Worm (Caenorhabditis elegans) whole organism, young adult: ENCODE data around the gene D1044.4.

Experiments
- B0336.3 ChIP-seq: fragments of 200-800 bp; sonication (Bioruptor generic); IDR thresholded peaks from 2 replicates; pipeline ENCODE4 v1.3.6; 2022; ENCODE audit warnings: missing genetic modification characterization, missing compliant biosample characterization
- F10E7.11 ChIP-seq: sonication (generic microtip); optimal IDR thresholded peaks from 2 replicates; lab custom pipeline; 2017; ENCODE audit warnings: mild to moderate bottlenecking, missing genetic modification characterization, moderate library complexity, missing compliant biosample characterization
- F37B4.10 ChIP-seq: fragments of 200-800 bp; sonication (Bioruptor generic); IDR thresholded peaks from 2 replicates; pipeline ENCODE4 v1.3.6; 2022; ENCODE audit warnings: missing genetic modification characterization, missing compliant biosample characterization
- F52B5.7 ChIP-seq: sonication (generic microtip); optimal IDR thresholded peaks from 2 replicates; lab custom pipeline; 2016; ENCODE audit warnings: mild to moderate bottlenecking, missing genetic modification characterization, missing compliant biosample characterization
- F57A8.1 ChIP-seq: fragments of 200-800 bp; sonication (Bioruptor generic); optimal IDR thresholded peaks from 2 replicates; lab custom pipeline; 2018; ENCODE audit warnings: mild to moderate bottlenecking, missing genetic modification characterization, moderate library complexity, missing compliant biosample characterization
- T26A5.8 ChIP-seq: sonication (generic microtip); optimal IDR thresholded peaks from 2 replicates; lab custom pipeline; 2016; ENCODE audit warnings: missing genetic modification characterization, missing compliant biosample characterization
- Y53G8AR.9 ChIP-seq: fragments of 200-800 bp; sonication (Bioruptor generic); conservative IDR thresholded peaks from 2 replicates; pipeline ENCODE4 v1.3.6; 2022; ENCODE audit warnings: missing genetic modification reagents, missing genetic modification characterization, missing compliant biosample characterization
- Y56A3A.18 ChIP-seq: fragments of 200-800 bp; sonication (Bioruptor generic); IDR thresholded peaks from 2 replicates; pipeline ENCODE4 v1.3.6; 2022; ENCODE audit warnings: missing genetic modification reagents, missing genetic modification characterization, missing compliant biosample characterization
- Y67H2A.10 ChIP-seq: fragments of 200-800 bp; sonication (Bioruptor generic); conservative IDR thresholded peaks from 2 replicates; pipeline ENCODE4 v1.3.6; 2022; ENCODE audit warnings: missing genetic modification reagents, missing genetic modification characterization, missing compliant biosample characterization
- Y95B8A.8 ChIP-seq: fragments of 200-800 bp; sonication (Bioruptor generic); IDR thresholded peaks from 2 replicates; pipeline ENCODE4 v1.3.6; 2022; ENCODE audit warnings: missing genetic modification reagents, missing genetic modification characterization, missing compliant biosample characterization
- athp-1 ChIP-seq: sonication (generic microtip); optimal IDR thresholded peaks from 2 replicates; lab custom pipeline; 2017; ENCODE audit warnings: mild to moderate bottlenecking, missing genetic modification characterization, missing compliant biosample characterization
- attf-5 ChIP-seq: fragments of 200-800 bp; sonication (Bioruptor generic); optimal IDR thresholded peaks from 2 replicates; lab custom pipeline; 2018; ENCODE audit warnings: mild to moderate bottlenecking, missing genetic modification characterization, missing compliant biosample characterization
- attf-6 ChIP-seq: fragments of 200-800 bp; sonication (Bioruptor generic); IDR thresholded peaks from 2 replicates; pipeline ENCODE4 v1.3.6; 2022; ENCODE audit warnings: missing genetic modification reagents, missing genetic modification characterization, missing compliant biosample characterization
- bed-2 ChIP-seq: fragments of 200-800 bp; sonication (Bioruptor generic); IDR thresholded peaks from 2 replicates; pipeline ENCODE4 v1.3.6; 2022; ENCODE audit warnings: missing genetic modification reagents, missing genetic modification characterization, missing compliant biosample characterization
- cebp-1 ChIP-seq, 2 experiments: fragments of 200-800 bp in 1 of 2; sonication (Bioruptor generic) in 1 of 2; sonication (generic microtip) in 1 of 2; IDR thresholded peaks in 1 of 2; optimal IDR thresholded peaks in 1 of 2; 2 replicates each; pipeline versions ENCODE4 v1.3.6 to Lab custom; 2017 to 2022; ENCODE audit warnings: missing compliant biosample characterization in 2 of 2, missing genetic modification characterization in 2 of 2, mild to moderate bottlenecking in 1 of 2, missing genetic modification reagents in 1 of 2, moderate library complexity in 1 of 2
- ceh-27 ChIP-seq: fragments of 200-800 bp; sonication (Bioruptor generic); optimal IDR thresholded peaks from 2 replicates; lab custom pipeline; 2018; ENCODE audit warnings: mild to moderate bottlenecking, missing genetic modification characterization, moderate library complexity, missing compliant biosample characterization
- ceh-40 ChIP-seq: fragments of 200-800 bp; sonication (Bioruptor generic); IDR thresholded peaks from 2 replicates; pipeline ENCODE4 v1.3.6; 2022; ENCODE audit warnings: missing genetic modification characterization, missing compliant biosample characterization
- ceh-79 ChIP-seq: sonication (generic microtip); optimal IDR thresholded peaks from 2 replicates; lab custom pipeline; 2017; ENCODE audit warnings: mild to moderate bottlenecking, missing genetic modification characterization, missing compliant biosample characterization
- dox-1 ChIP-seq: fragments of 200-800 bp; sonication (Bioruptor generic); IDR thresholded peaks from 2 replicates; pipeline ENCODE4 v1.3.6; 2022; ENCODE audit warnings: missing genetic modification reagents, missing genetic modification characterization, missing compliant biosample characterization
- dpl-1 ChIP-seq: fragments of 150-350 bp; optimal IDR thresholded peaks from 2 replicates; lab custom pipeline; 2014; ENCODE audit warnings: missing biosample characterization, missing genetic modification reagents, missing genetic modification characterization
- hmg-1.2 ChIP-seq: fragments of 200-800 bp; sonication (Bioruptor generic); IDR thresholded peaks from 2 replicates; pipeline ENCODE4 v1.3.6; 2022; ENCODE audit warnings: missing genetic modification reagents, missing genetic modification characterization, missing compliant biosample characterization
- hmg-20 ChIP-seq: fragments of 200-800 bp; sonication (Bioruptor generic); IDR thresholded peaks from 2 replicates; pipeline ENCODE4 v1.3.6; 2022; ENCODE audit warnings: missing genetic modification reagents, missing genetic modification characterization, missing compliant biosample characterization
- lin-26 ChIP-seq: fragments of 200-800 bp; sonication (Bioruptor generic); IDR thresholded peaks from 2 replicates; pipeline ENCODE4 v1.3.6; 2022; ENCODE audit warnings: missing genetic modification reagents, missing genetic modification characterization, missing compliant biosample characterization
- lin-35 ChIP-seq, 3 experiments: fragments of 150-350 bp in 2 of 3; sonication (generic microtip) in 1 of 3; optimal IDR thresholded peaks; 2 replicates each; lab custom pipeline; 2014 to 2018; ENCODE audit warnings: missing biosample characterization in 3 of 3, missing genetic modification characterization in 3 of 3, missing genetic modification reagents in 3 of 3
- lsl-1 ChIP-seq: fragments of 200-800 bp; sonication (Bioruptor generic); optimal IDR thresholded peaks from 2 replicates; lab custom pipeline; 2018; ENCODE audit warnings: mild to moderate bottlenecking, missing genetic modification characterization, moderate library complexity, missing compliant biosample characterization
- madf-10 ChIP-seq: sonication (generic microtip); optimal IDR thresholded peaks from 2 replicates; lab custom pipeline; 2016; ENCODE audit warnings: mild to moderate bottlenecking, missing genetic modification characterization, missing compliant biosample characterization
- mel-28 ChIP-seq: sonication (generic microtip); optimal IDR thresholded peaks from 2 replicates; lab custom pipeline; 2016; ENCODE audit warnings: borderline replicate concordance, mild to moderate bottlenecking, missing genetic modification characterization, missing compliant biosample characterization
- nfya-2 ChIP-seq: fragments of 200-800 bp; sonication (Bioruptor generic); IDR thresholded peaks from 2 replicates; pipeline ENCODE4 v1.3.6; 2022; ENCODE audit warnings: missing genetic modification reagents, missing genetic modification characterization, missing compliant biosample characterization
- nhr-27 ChIP-seq: fragments of 200-800 bp; sonication (Bioruptor generic); optimal IDR thresholded peaks from 2 replicates; lab custom pipeline; 2018; ENCODE audit warnings: mild to moderate bottlenecking, missing genetic modification characterization, moderate library complexity, missing compliant biosample characterization
- nhr-80 ChIP-seq: sonication (generic microtip); optimal IDR thresholded peaks from 2 replicates; lab custom pipeline; 2016; ENCODE audit warnings: missing genetic modification characterization, missing compliant biosample characterization
- nhr-90 ChIP-seq: sonication (generic microtip); optimal IDR thresholded peaks from 2 replicates; lab custom pipeline; 2016; ENCODE audit warnings: missing genotype, mild to moderate bottlenecking, missing genetic modification characterization, missing compliant biosample characterization
- pbrm-1 ChIP-seq: fragments of 200-800 bp; sonication (Bioruptor generic); IDR thresholded peaks from 2 replicates; pipeline ENCODE4 v1.3.6; 2022; ENCODE audit warnings: missing genetic modification reagents, missing genetic modification characterization, missing compliant biosample characterization
- rcor-1 ChIP-seq: fragments of 200-800 bp; sonication (Bioruptor generic); IDR thresholded peaks from 2 replicates; pipeline ENCODE4 v1.3.6; 2022; ENCODE audit warnings: missing genetic modification reagents, missing genetic modification characterization, missing compliant biosample characterization
- rec-8 ChIP-seq, 2 experiments: sonication (generic microtip); optimal IDR thresholded peaks; 2 replicates each; lab custom pipeline; 2016; ENCODE audit warnings: mild to moderate bottlenecking in 2 of 2, missing genetic modification characterization in 2 of 2, missing genetic modification reagents in 2 of 2, missing genotype in 2 of 2, missing biosample characterization in 1 of 2, missing compliant biosample characterization in 1 of 2, moderate library complexity in 1 of 2
- repo-1 ChIP-seq: sonication (generic microtip); optimal IDR thresholded peaks from 2 replicates; lab custom pipeline; 2017; ENCODE audit warnings: mild to moderate bottlenecking, missing genetic modification characterization, missing compliant biosample characterization
- snpc-1.1 ChIP-seq: sonication (generic microtip); optimal IDR thresholded peaks from 2 replicates; lab custom pipeline; 2017; ENCODE audit warnings: missing genetic modification characterization, mild to moderate bottlenecking, missing compliant biosample characterization, antibody characterized with exemption, moderate library complexity, missing genotype, missing genetic modification reagents; ENCODE audit not compliant: insufficient read depth
- snpc-3.4 ChIP-seq: sonication (generic microtip); optimal IDR thresholded peaks from 2 replicates; lab custom pipeline; 2017; ENCODE audit warnings: missing genetic modification characterization, mild to moderate bottlenecking, missing compliant biosample characterization, antibody characterized with exemption, moderate library complexity, missing genotype, missing genetic modification reagents
- snpc-4 ChIP-seq, 5 experiments: fragments of 150-350 bp in 1 of 5; sonication (generic microtip) in 4 of 5; optimal IDR thresholded peaks; 2 replicates each; lab custom pipeline; 2014 to 2018; ENCODE audit warnings: missing genetic modification characterization in 5 of 5, missing biosample characterization in 3 of 5, antibody characterized with exemption in 2 of 5, mild to moderate bottlenecking in 2 of 5, missing compliant biosample characterization in 2 of 5, missing genotype in 2 of 5, moderate library complexity in 2 of 5, missing genetic modification reagents in 1 of 5
- tbp1 ChIP-seq: fragments of 200-800 bp; sonication (Bioruptor generic); optimal IDR thresholded peaks from 2 replicates; lab custom pipeline; 2018; ENCODE audit warnings: mild to moderate bottlenecking, missing genetic modification characterization, missing compliant biosample characterization
- tlf-1 ChIP-seq: fragments of 200-800 bp; sonication (Bioruptor generic); optimal IDR thresholded peaks from 2 replicates; lab custom pipeline; 2018; ENCODE audit warnings: mild to moderate bottlenecking, missing genetic modification characterization, missing compliant biosample characterization
- xnd-1 ChIP-seq: sonication (generic microtip); optimal IDR thresholded peaks from 2 replicates; lab custom pipeline; 2016; ENCODE audit warnings: missing genotype, missing genetic modification reagents, missing genetic modification characterization, missing compliant biosample characterization
- zfh-2 ChIP-seq: fragments of 200-800 bp; sonication (Bioruptor generic); conservative IDR thresholded peaks from 2 replicates; pipeline ENCODE4 v1.3.6; 2022; ENCODE audit warnings: missing genetic modification reagents, missing genetic modification characterization, missing compliant biosample characterization
- ztf-26 ChIP-seq: sonication (generic microtip); optimal IDR thresholded peaks from 2 replicates; lab custom pipeline; 2017; ENCODE audit warnings: missing genetic modification characterization, missing compliant biosample characterization

The D1044.4 gene

ce11 chrIII:5563680-5564079 is 41.9 kb upstream of the D1044.4 start:
- no peak for TF ChIP-seq attf-5 (GFP tag; lab: Kevin White, UChicago)
- TF ChIP-seq lin-35 (GFP tag; optimal IDR thresholded peaks at IDR 0.05; lab: Kevin White, UChicago) = no peak
- no peak for TF ChIP-seq ceh-79 (tag; lab: Kevin White, UChicago)
- TF ChIP-seq snpc-1.1 = no peak
- TF ChIP-seq zfh-2 (GFP tag; lab: Robert Waterston, UW) = peak; percentile 84
- TF ChIP-seq snpc-3.4 (tag; lab: Kevin White, UChicago) = no peak
- TF ChIP-seq mel-28 (tag; lab: Kevin White, UChicago) = no peak
- TF ChIP-seq ceh-40 = no peak
- TF ChIP-seq hmg-1.2 = 0 out of 2 replicates have a peak, but pooled peaks have one; percentile 10
- TF ChIP-seq pbrm-1 (GFP tag; lab: Robert Waterston, UW) = no peak
- no peak for TF ChIP-seq T26A5.8 (tag; lab: Kevin White, UChicago)

ce11 chrIII:5557246-5557819 is 35.5 kb upstream of the D1044.4 start, which contains the start of gene rpc-2:
Gene rpc-2 (plus strand): TSS chrIII:5557365.
- TF ChIP-seq Y67H2A.10 (GFP tag; lab: Robert Waterston, UW) = no peak
- TF ChIP-seq tbp1 (GFP tag; lab: Kevin White, UChicago) = no peak
- peak; percentile 3 for TF ChIP-seq ztf-26 (tag; lab: Kevin White, UChicago)
- TF ChIP-seq hmg-20 (GFP tag; lab: Robert Waterston, UW) = 0 out of 2 replicates have a peak, but pooled peaks have one; percentile 51
- peak in 1 of 2 experiments; percentile 24 for TF ChIP-seq rec-8 (tag; optimal IDR thresholded peaks at IDR 0.05; lab: Kevin White, UChicago)
- TF ChIP-seq cebp-1 (GFP tag; IDR thresholded peaks at IDR 0.05; lab: Robert Waterston, UW) = no peak
- TF ChIP-seq cebp-1 (tag; optimal IDR thresholded peaks at IDR 0.05; lab: Kevin White, UChicago) = peak; percentile 55
- TF ChIP-seq F52B5.7 (tag; lab: Kevin White, UChicago) = peak; percentile 69
- TF ChIP-seq lin-26 = no peak
- 0 out of 2 replicates have a peak, but pooled peaks have one; percentile 16 for TF ChIP-seq hmg-1.2
- peak; percentile 43; the same call in 1 of the 2 replicates for TF ChIP-seq zfh-2 (GFP tag; lab: Robert Waterston, UW)
- peak; percentile 70 for TF ChIP-seq athp-1 (tag; lab: Kevin White, UChicago)
- TF ChIP-seq repo-1 (tag; lab: Kevin White, UChicago) = no peak
- no peak for TF ChIP-seq ceh-27 (GFP tag; lab: Kevin White, UChicago)
- TF ChIP-seq nhr-80 (tag; lab: Kevin White, UChicago) = no peak
- no peak for TF ChIP-seq xnd-1 (tag; lab: Kevin White, UChicago)
- no peak for TF ChIP-seq snpc-4 (GFP tag; optimal IDR thresholded peaks at IDR 0.05; lab: Kevin White, UChicago)
- TF ChIP-seq snpc-4 (tag; optimal IDR thresholded peaks at IDR 0.05; lab: Kevin White, UChicago) = no peak
- no peak for TF ChIP-seq attf-6
- TF ChIP-seq bed-2 (GFP tag; lab: Robert Waterston, UW) = no peak
- TF ChIP-seq F37B4.10 (GFP tag; lab: Robert Waterston, UW) = no peak
- no peak for TF ChIP-seq snpc-1.1
- peak; percentile 18 for TF ChIP-seq F10E7.11
- TF ChIP-seq snpc-3.4 (tag; lab: Kevin White, UChicago) = no peak
- no peak for TF ChIP-seq lsl-1 (GFP tag; lab: Kevin White, UChicago)
- TF ChIP-seq madf-10 = peak; percentile 26
- peak; percentile 1 for TF ChIP-seq nhr-27 (tag; lab: Kevin White, UChicago)
- TF ChIP-seq mel-28 (tag; lab: Kevin White, UChicago) = no peak
- peak; percentile 38; the same call in 1 of the 2 replicates for TF ChIP-seq Y95B8A.8
- TF ChIP-seq nfya-2 = 0 out of 2 replicates have a peak, but pooled peaks have one; percentile 76
- TF ChIP-seq tlf-1 (GFP tag; lab: Kevin White, UChicago) = peak; percentile 25
- TF ChIP-seq Y53G8AR.9 (GFP tag; lab: Robert Waterston, UW) = peak; percentile 86
- TF ChIP-seq dox-1 = 0 out of 2 replicates have a peak, but pooled peaks have one; percentile 15
- TF ChIP-seq Y56A3A.18 = peak; percentile 59; the same call in 1 of the 2 replicates
- peak; percentile 59 for TF ChIP-seq nhr-90 (tag; lab: Kevin White, UChicago)
- peak; percentile 63; the same call in 1 of the 2 replicates for TF ChIP-seq B0336.3 (GFP tag; lab: Robert Waterston, UW)
- TF ChIP-seq rcor-1 (GFP tag; lab: Robert Waterston, UW) = no peak
- TF ChIP-seq dpl-1 (GFP tag; lab: Kevin White, UChicago) = no peak
- TF ChIP-seq F57A8.1 (GFP tag; lab: Kevin White, UChicago) = no peak
